Worm (Caenorhabditis elegans): ENCODE results near the gene trcs-2.

ce11 chrII:8764332-8764731, 42.1 kb downstream of the trcs-2 start:
- TF ChIP-seq mep-1 (tag; optimal IDR thresholded peaks at IDR 0.05) = no peak
- TF ChIP-seq drap-1 (GFP tag; optimal IDR thresholded peaks at IDR 0.05) = no peak
- TF ChIP-seq cnd-1 (tag; optimal IDR thresholded peaks at IDR 0.05) = no peak
- TF ChIP-seq pha-4 (tag; optimal IDR thresholded peaks at IDR 0.05) = no peak
- no peak for TF ChIP-seq nhr-28 (tag; optimal IDR thresholded peaks at IDR 0.05)
- no peak for TF ChIP-seq ztf-11 (tag; optimal IDR thresholded peaks at IDR 0.05)
- no peak for TF ChIP-seq blmp-1 (tag; optimal IDR thresholded peaks at IDR 0.05)
- TF ChIP-seq nhr-76 (tag; optimal IDR thresholded peaks at IDR 0.05) = no peak
- TF ChIP-seq unc-62 (GFP tag; optimal IDR thresholded peaks at IDR 0.05) = no peak
- no peak for TF ChIP-seq lsy-2 (tag; optimal IDR thresholded peaks at IDR 0.05)
- no peak for TF ChIP-seq nhr-12 (tag; optimal IDR thresholded peaks at IDR 0.05)
